Worm (Caenorhabditis elegans) whole organism, mixed stage, embryonic: ENCODE results near the gene cpsf-2.

ENCODE experiments used
- elt-1 ChIP-seq: sonication (generic microtip); optimal IDR thresholded peaks from 2 replicates; lab custom pipeline; 2017; ENCODE audit warnings: missing genetic modification characterization, mild to moderate bottlenecking, missing compliant biosample characterization, antibody characterized with exemption, moderate library complexity, borderline replicate concordance; ENCODE audit not compliant: insufficient read depth
- elt-3 ChIP-seq: fragments of 150-350 bp; optimal IDR thresholded peaks from 2 replicates; lab custom pipeline; 2014; ENCODE audit warnings: missing biosample characterization, missing genetic modification characterization
- mep-1 ChIP-seq: fragments of 150-350 bp; optimal IDR thresholded peaks from 2 replicates; lab custom pipeline; 2017; ENCODE audit warnings: missing biosample characterization, missing genetic modification reagents, missing genetic modification characterization, inconsistent platforms
- nhr-12 ChIP-seq: fragments of 150-350 bp; optimal IDR thresholded peaks from 2 replicates; lab custom pipeline; 2014; ENCODE audit warnings: missing biosample characterization, missing genetic modification characterization
- nhr-28 ChIP-seq: fragments of 150-350 bp; optimal IDR thresholded peaks from 2 replicates; lab custom pipeline; 2014; ENCODE audit warnings: missing biosample characterization, missing genetic modification characterization
- pha-4 ChIP-seq: fragments of 150-350 bp; optimal IDR thresholded peaks from 2 replicates; lab custom pipeline; 2018; ENCODE audit warnings: missing biosample characterization, missing genetic modification reagents, missing genetic modification characterization
- snpc-4 ChIP-seq: fragments of 150-350 bp; optimal IDR thresholded peaks from 2 replicates; lab custom pipeline; 2014; ENCODE audit warnings: missing biosample characterization, missing genetic modification characterization

DNA sequence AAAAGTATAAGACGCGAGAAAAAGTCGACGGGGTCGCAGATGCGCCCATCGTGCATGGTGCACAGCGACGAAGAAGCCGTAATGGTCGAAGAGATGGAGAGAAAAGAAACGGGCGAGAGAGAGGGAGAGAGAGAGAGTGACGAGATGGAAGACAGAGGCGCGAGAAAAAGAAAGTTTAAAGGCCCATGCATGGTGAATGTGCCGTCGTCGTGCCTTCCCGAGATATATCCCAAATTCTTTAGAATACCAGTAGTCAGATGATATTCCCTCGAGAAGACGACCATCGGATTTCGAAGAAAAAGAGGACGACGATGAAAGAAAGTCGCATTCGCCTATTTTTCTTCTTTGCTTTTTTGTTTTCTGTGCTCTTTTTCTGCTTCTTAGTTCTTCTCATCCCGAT, 37.0 kb downstream of the cpsf-2 start:
- TF ChIP-seq mep-1 (tag; lab: Kevin White, UChicago) = no peak
- TF ChIP-seq pha-4 = no peak
- TF ChIP-seq elt-1 (tag; lab: Kevin White, UChicago) = no peak
- TF ChIP-seq snpc-4 (tag; lab: Kevin White, UChicago) = no peak
- no peak for TF ChIP-seq nhr-28
- no peak for TF ChIP-seq nhr-12
- TF ChIP-seq elt-3 (tag; lab: Kevin White, UChicago) = no peak
